Worm (Caenorhabditis elegans): Measurements from ENCODE around the gene sams-3.

DNA sequence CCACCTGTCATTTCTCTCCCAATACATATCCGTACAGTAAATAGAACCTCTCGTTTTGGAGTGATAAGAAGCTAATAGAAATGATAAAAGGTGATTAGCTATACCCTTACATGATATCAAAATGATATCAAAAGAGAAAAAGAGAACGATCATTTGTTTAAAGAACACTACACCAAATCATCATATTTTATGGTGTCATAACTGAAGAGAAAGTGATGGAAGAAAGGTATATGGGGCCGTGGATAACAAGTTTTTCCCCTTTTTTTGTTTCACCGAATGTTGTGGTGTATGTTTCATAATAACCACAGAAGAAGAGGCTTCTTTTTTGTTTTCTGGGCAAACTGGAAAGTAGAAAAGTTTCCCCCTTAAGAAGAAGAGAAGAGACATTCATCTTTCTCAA, 9.8 kb downstream of the sams-3 start:
- TF ChIP-seq scrt-1 (GFP tag; IDR thresholded peaks at IDR 0.05) (no peak), sea-1 (GFP tag; conservative IDR thresholded peaks at IDR 0.05) (no peak), ama-1 (optimal IDR thresholded peaks at IDR 0.05) (no peak)

Measured in whole organism, early embryonic.